Worm (Caenorhabditis elegans): ENCODE measurements around the gene nhr-63.
A peak's percentile ranks its signal among the peaks of the same experiment; 100 is the strongest.

The nhr-63 gene

DNA sequence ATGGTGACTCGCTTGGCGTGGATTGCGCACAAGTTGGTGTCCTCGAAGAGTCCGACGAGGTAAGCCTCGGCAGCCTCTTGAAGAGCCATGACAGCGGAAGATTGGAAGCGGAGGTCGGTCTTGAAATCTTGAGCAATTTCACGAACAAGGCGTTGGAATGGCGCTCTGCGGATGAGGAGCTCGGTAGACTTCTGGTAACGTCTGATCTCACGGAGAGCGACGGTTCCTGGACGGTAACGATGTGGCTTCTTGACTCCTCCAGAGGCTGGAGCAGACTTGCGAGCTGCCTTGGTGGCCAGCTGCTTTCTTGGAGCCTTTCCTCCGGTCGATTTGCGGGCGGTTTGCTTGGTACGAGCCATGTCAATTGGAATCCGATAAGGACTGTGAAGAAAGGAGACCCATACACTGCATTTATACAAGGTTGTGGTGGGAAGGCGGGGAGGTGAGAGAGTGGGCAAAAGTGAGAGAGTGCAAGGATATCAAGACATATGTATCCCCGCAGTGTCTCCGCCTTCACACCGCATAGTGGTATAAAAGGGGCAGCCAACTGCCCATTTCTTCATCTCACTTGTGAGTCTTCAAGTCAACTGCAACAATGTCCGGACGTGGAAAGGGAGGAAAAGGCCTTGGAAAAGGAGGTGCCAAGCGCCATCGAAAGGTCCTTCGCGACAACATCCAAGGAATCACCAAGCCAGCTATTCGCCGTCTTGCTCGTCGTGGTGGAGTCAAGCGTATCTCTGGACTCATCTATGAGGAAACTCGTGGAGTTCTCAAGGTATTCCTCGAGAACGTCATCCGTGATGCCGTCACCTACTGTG lies 39.7 kb downstream of the nhr-63 start, which contains the start of the genes his-2 and his-1:
TSS of gene his-2 (minus strand) at position 359 of the 818 bp plus-strand sequence.
TSS of gene his-1 (plus strand) at position 596 of the 818 bp plus-strand sequence.
- peak; percentile 81 for TF ChIP-seq set-16 (GFP tag; IDR thresholded peaks at IDR 0.05)

DNA sequence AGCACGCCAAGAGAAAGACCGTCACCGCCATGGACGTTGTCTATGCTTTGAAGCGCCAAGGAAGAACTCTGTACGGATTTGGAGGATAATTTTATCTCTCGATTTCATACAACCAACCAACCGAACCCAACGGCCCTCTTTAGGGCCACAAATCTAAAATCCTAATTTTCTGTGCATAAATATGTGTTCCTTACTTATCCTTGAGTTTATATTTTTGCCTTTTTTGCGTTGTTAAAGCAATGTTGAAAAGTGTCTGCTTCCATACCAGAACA lies 40.3 kb downstream of the nhr-63 start:
- TF ChIP-seq hmg-1.1 (GFP tag; IDR thresholded peaks at IDR 0.05): no peak
- no peak for TF ChIP-seq snpc-4 (tag; optimal IDR thresholded peaks at IDR 0.05)
- 0 out of 2 replicates have a peak, but pooled peaks have one; percentile 38 for TF ChIP-seq zfp-3 (GFP tag; conservative IDR thresholded peaks at IDR 0.05)

ce11 chrV:16043686-16044085 lies 41.3 kb downstream of the nhr-63 start:
- TF ChIP-seq daf-16 (GFP tag; optimal IDR thresholded peaks at IDR 0.05) (no peak), daf-16 (tag; optimal IDR thresholded peaks at IDR 0.05) (peak; percentile 69), aha-1 (tag) (peak; percentile 81), lin-39 (tag; optimal IDR thresholded peaks at IDR 0.05) (no peak), ceh-62 (tag; optimal IDR thresholded peaks at IDR 0.05) (no peak), nhr-41 (GFP tag; IDR thresholded peaks at IDR 0.05) (no peak), ztf-11 (tag; optimal IDR thresholded peaks at IDR 0.05) (no peak), ces-1 (GFP tag; optimal IDR thresholded peaks at IDR 0.05) (no peak), lin-29 (GFP tag; IDR thresholded peaks at IDR 0.05) (no peak), nhr-48 (tag; optimal IDR thresholded peaks at IDR 0.05) (no peak), nhr-237 (tag; optimal IDR thresholded peaks at IDR 0.05) (no peak), Y75B8A.6 (GFP tag; IDR thresholded peaks at IDR 0.05) (no peak), nhr-25 (tag; optimal IDR thresholded peaks at IDR 0.05; ENCODE audit: borderline replicate concordance, insufficient read depth) (no peak), mdl-1 (tag; optimal IDR thresholded peaks at IDR 0.05) (no peak), attf-4 (tag; optimal IDR thresholded peaks at IDR 0.05) (no peak), ama-1 (optimal IDR thresholded peaks at IDR 0.05) (no peak), madf-5 (GFP tag; IDR thresholded peaks at IDR 0.05) (no peak), tag-97 (GFP tag; IDR thresholded peaks at IDR 0.05) (no peak), F10B5.3 (tag; optimal IDR thresholded peaks at IDR 0.05) (no peak), pqm-1 (tag; optimal IDR thresholded peaks at IDR 0.05) (peak; percentile 2), snpc-1.2 (GFP tag; IDR thresholded peaks at IDR 0.05) (no peak), sdz-12 (GFP tag; optimal IDR thresholded peaks at IDR 0.05) (no peak), php-3 (GFP tag; IDR thresholded peaks at IDR 0.05) (peak; percentile 68), R02D3.7 (tag; optimal IDR thresholded peaks at IDR 0.05) (no peak), nhr-10 (tag; optimal IDR thresholded peaks at IDR 0.05) (no peak), hlh-30 (tag; optimal IDR thresholded peaks at IDR 0.05; ENCODE audit: insufficient read depth) (no peak), ZK337.2 (GFP tag; IDR thresholded peaks at IDR 0.05) (no peak), nhr-76 (tag; optimal IDR thresholded peaks at IDR 0.05) (no peak), lir-3 (tag; optimal IDR thresholded peaks at IDR 0.05) (no peak), ceh-20 (GFP tag; IDR thresholded peaks at IDR 0.05) (no peak), ceh-82 (tag; optimal IDR thresholded peaks at IDR 0.05) (no peak), dmd-6 (GFP tag; IDR thresholded peaks at IDR 0.05) (peak; percentile 76), nhr-42 (GFP tag; IDR thresholded peaks at IDR 0.05) (0 out of 2 replicates have a peak, but pooled peaks have one; percentile 5), dve-1 (tag; optimal IDR thresholded peaks at IDR 0.05; ENCODE audit: insufficient read depth) (peak; percentile 74), nhr-28 (tag; optimal IDR thresholded peaks at IDR 0.05) (peak; percentile 42), ceh-32 (tag; optimal IDR thresholded peaks at IDR 0.05; ENCODE audit: poor library complexity) (no peak), snpc-4 (tag; optimal IDR thresholded peaks at IDR 0.05) (no peak), hif-1 (tag; optimal IDR thresholded peaks at IDR 0.05) (no peak), spr-3 (GFP tag; optimal IDR thresholded peaks at IDR 0.05) (no peak), lin-15B (tag; optimal IDR thresholded peaks at IDR 0.05) (no peak), lin-13 (GFP tag; optimal IDR thresholded peaks at IDR 0.05) (no peak), duxl-1 (tag; optimal IDR thresholded peaks at IDR 0.05; ENCODE audit: poor library complexity) (no peak), hlh-11 (tag; optimal IDR thresholded peaks at IDR 0.05) (peak; percentile 51), dmd-8 (GFP tag; IDR thresholded peaks at IDR 0.05) (no peak)

All from whole organism, L4 larva.